Worm (Caenorhabditis elegans) whole organism, L4 larva: Measurements from ENCODE around the gene clc-7.

Experiments used
- F37D6.2 ChIP-seq: sonication (generic microtip); optimal IDR thresholded peaks from 2 replicates; lab custom pipeline; 2016; ENCODE audit warnings: mild to moderate bottlenecking, missing genetic modification characterization, missing compliant biosample characterization
- F49E8.2 ChIP-seq: sonication (generic microtip); optimal IDR thresholded peaks from 2 replicates; lab custom pipeline; 2016; ENCODE audit warnings: missing compliant biosample characterization, mild to moderate bottlenecking, missing genetic modification characterization, borderline replicate concordance
- aly-2 ChIP-seq: sonication (generic microtip); optimal IDR thresholded peaks from 2 replicates; lab custom pipeline; 2018; ENCODE audit warnings: missing biosample characterization, missing genetic modification characterization
- fos-1 ChIP-seq: fragments of 150-350 bp; optimal IDR thresholded peaks from 2 replicates; lab custom pipeline; 2014; ENCODE audit warnings: missing biosample characterization, missing genetic modification characterization
- lsy-2 ChIP-seq, 2 experiments: fragments of 150-350 bp in 1 of 2; sonication (generic microtip) in 1 of 2; optimal IDR thresholded peaks; 2 replicates each; lab custom pipeline; 2014 to 2017; ENCODE audit warnings: missing biosample characterization in 2 of 2, missing genetic modification characterization in 2 of 2
- mdl-1 ChIP-seq, 2 experiments: fragments of 150-350 bp in 1 of 2; sonication (generic microtip) in 1 of 2; optimal IDR thresholded peaks; 2 replicates each; lab custom pipeline; 2014 to 2017; ENCODE audit warnings: missing biosample characterization in 2 of 2, missing genetic modification characterization in 2 of 2
- mep-1 ChIP-seq: fragments of 150-350 bp; sonication (generic microtip); optimal IDR thresholded peaks from 3 replicates; lab custom pipeline; 2014; ENCODE audit warnings: missing biosample characterization, missing genetic modification characterization
- mxl-3 ChIP-seq: fragments of 200-800 bp; sonication (Bioruptor generic); optimal IDR thresholded peaks from 2 replicates; lab custom pipeline; 2018; ENCODE audit warnings: mild to moderate bottlenecking, missing genetic modification characterization, missing compliant biosample characterization
- snpc-4 ChIP-seq: fragments of 150-350 bp; optimal IDR thresholded peaks from 2 replicates; lab custom pipeline; 2014; ENCODE audit warnings: missing biosample characterization, missing genetic modification characterization
- unc-62 ChIP-seq, 3 experiments: fragments of 150-350 bp in 1 of 3; sonication (generic microtip); optimal IDR thresholded peaks in 2 of 3; peaks in 1 of 3; 1 replicate in 1 of 3; 2 replicates in 2 of 3; lab custom pipeline; 2014 to 2017; ENCODE audit warnings: missing biosample characterization in 3 of 3, missing genetic modification characterization in 3 of 3, missing genetic modification reagents in 3 of 3, missing genotype in 1 of 3

ce11 chrX:5020996-5021395, 46.9 kb upstream of the clc-7 start, which contains the start of gene ZC449.2:
- TF ChIP-seq aly-2 (tag; lab: Kevin White, UChicago) = no peak
- no peak for TF ChIP-seq lsy-2 (tag; optimal IDR thresholded peaks at IDR 0.05; lab: Kevin White, UChicago)
- TF ChIP-seq F37D6.2 (tag; lab: Kevin White, UChicago) = no peak
- TF ChIP-seq fos-1 (tag; lab: Kevin White, UChicago) = no peak
- TF ChIP-seq mdl-1 (tag; optimal IDR thresholded peaks at IDR 0.05; lab: Kevin White, UChicago) = no peak
- no peak for TF ChIP-seq unc-62 (GFP tag; optimal IDR thresholded peaks at IDR 0.05 in 1 of 2; lab: Kevin White, UChicago)
- no peak for TF ChIP-seq unc-62 (tag; optimal IDR thresholded peaks at IDR 0.05; lab: Kevin White, UChicago)
- TF ChIP-seq mep-1 (tag; lab: Kevin White, UChicago) = no peak
- no peak for TF ChIP-seq mxl-3 (GFP tag; lab: Kevin White, UChicago)
- no peak for TF ChIP-seq snpc-4
- no peak for TF ChIP-seq F49E8.2 (tag; lab: Kevin White, UChicago)
